Worm (Caenorhabditis elegans): Measurements from ENCODE around the gene R11A8.1.
"Not testable (repeated sequence)": the region's sequence is repeated elsewhere in the genome, so short reads cannot be mapped to it uniquely, and the experiment has no call there.

Gene R11A8.1

DNA sequence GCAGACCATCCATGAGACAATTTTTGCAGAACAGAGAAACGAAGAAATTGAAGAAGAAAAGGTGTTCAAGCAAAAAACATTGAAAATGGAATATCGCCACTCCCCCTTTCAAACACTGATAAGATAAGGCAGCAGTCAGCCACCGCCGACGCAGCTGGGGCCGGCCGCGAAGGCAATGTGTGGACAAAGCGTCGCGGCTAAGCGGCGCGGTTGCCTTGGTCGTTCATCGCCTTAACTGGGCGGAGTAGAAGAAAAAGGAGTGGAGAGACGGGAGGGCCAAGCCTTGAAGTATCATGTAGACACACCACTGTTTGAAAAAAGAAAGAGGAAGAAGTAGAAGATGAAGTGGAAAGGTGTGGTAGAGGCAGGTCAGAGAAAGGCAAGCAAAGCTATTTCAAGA, 26.0 kb downstream of the R11A8.1 start (continued):
- TF ChIP-seq dve-1 (tag; optimal IDR thresholded peaks at IDR 0.05; ENCODE audit: insufficient read depth) (peak; percentile 61), nhr-111 (GFP tag; optimal IDR thresholded peaks at IDR 0.05) (no peak), ama-1 (optimal IDR thresholded peaks at IDR 0.05) (peak; percentile 4), ceh-62 (tag; optimal IDR thresholded peaks at IDR 0.05) (no peak), dmd-6 (GFP tag; IDR thresholded peaks at IDR 0.05) (peak; percentile 59), Y5F2A.4 (GFP tag; optimal IDR thresholded peaks at IDR 0.05) (no peak), mxl-3 (GFP tag; optimal IDR thresholded peaks at IDR 0.05) (peak; percentile 97), ceh-28 (tag; optimal IDR thresholded peaks at IDR 0.05) (no peak), Y105C5A.15 (GFP tag; IDR thresholded peaks at IDR 0.05) (no peak), lin-15B (tag; optimal IDR thresholded peaks at IDR 0.05) (no peak), nhr-10 (tag; optimal IDR thresholded peaks at IDR 0.05) (no peak), ceh-44 (GFP tag; IDR thresholded peaks at IDR 0.05) (no peak), zip-11 (GFP tag; IDR thresholded peaks at IDR 0.05) (no peak), jun-1 (tag; optimal IDR thresholded peaks at IDR 0.05) (no peak), nhr-11 (tag; optimal IDR thresholded peaks at IDR 0.05) (no peak), nhr-48 (tag; optimal IDR thresholded peaks at IDR 0.05) (no peak), hmg-1.1 (GFP tag; IDR thresholded peaks at IDR 0.05) (peak; percentile 50; the same call in 1 of the 2 replicates), unc-39 (tag; optimal IDR thresholded peaks at IDR 0.05) (no peak), ztf-7 (tag; optimal IDR thresholded peaks at IDR 0.05) (no peak), ctbp-1 (GFP tag; IDR thresholded peaks at IDR 0.05) (0 out of 2 replicates have a peak, but pooled peaks have one; percentile 14), Y48G9A.11 (GFP tag; IDR thresholded peaks at IDR 0.05) (no peak), daf-8 (GFP tag; IDR thresholded peaks at IDR 0.05) (no peak), lin-1 (GFP tag; IDR thresholded peaks at IDR 0.05) (peak; percentile 41; the same call in 1 of the 2 replicates), T20F7.1 (GFP tag; optimal IDR thresholded peaks at IDR 0.05) (no peak), aha-1 (tag) (peak; percentile 72), set-16 (GFP tag; IDR thresholded peaks at IDR 0.05) (peak; percentile 83), egl-43 (GFP tag; IDR thresholded peaks at IDR 0.05) (peak; percentile 37; the same call in 1 of the 2 replicates), hlh-11 (tag; optimal IDR thresholded peaks at IDR 0.05) (peak; percentile 84), fos-1 (tag; optimal IDR thresholded peaks at IDR 0.05) (no peak), rbr-2 (tag; optimal IDR thresholded peaks at IDR 0.05) (peak; percentile 15), F26F4.8 (GFP tag; conservative IDR thresholded peaks at IDR 0.05) (no peak), nhr-77 (tag; optimal IDR thresholded peaks at IDR 0.05) (peak; percentile 8), nhr-28 (tag; optimal IDR thresholded peaks at IDR 0.05) (peak; percentile 61), cey-2 (tag; optimal IDR thresholded peaks at IDR 0.05; ENCODE audit: borderline replicate concordance, insufficient read depth) (no peak)

DNA sequence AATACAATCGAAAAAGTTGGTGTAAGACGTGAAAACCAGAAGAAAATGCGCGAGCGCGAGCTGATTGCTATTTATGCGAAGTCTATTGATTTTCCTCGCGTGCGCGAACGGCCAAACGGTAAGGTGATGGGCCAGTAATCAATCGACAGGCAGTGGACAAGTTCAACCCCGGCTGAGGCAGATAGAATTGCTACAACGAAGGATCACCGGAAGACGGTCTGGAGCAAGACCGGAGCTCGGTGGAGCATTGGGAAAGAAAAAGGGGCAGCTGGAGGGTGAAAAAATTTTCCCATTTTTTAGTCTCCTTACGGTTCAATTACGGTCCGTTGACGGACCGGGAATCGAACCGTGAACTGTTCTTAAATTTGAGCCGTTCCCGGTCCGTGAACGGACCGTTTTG, 33.6 kb downstream of the R11A8.1 start:
- TF ChIP-seq D1046.2 (GFP tag; IDR thresholded peaks at IDR 0.05) (0 out of 2 replicates have a peak, but pooled peaks have one; percentile 62), set-16 (GFP tag; IDR thresholded peaks at IDR 0.05) (peak; percentile 56), Y48G9A.11 (GFP tag; IDR thresholded peaks at IDR 0.05) (peak; percentile 50; the same call in 1 of the 2 replicates), lim-7 (GFP tag; IDR thresholded peaks at IDR 0.05) (peak; percentile 61; the same call in 1 of the 2 replicates), arid-1 (GFP tag; conservative IDR thresholded peaks at IDR 0.05) (0 out of 2 replicates have a peak, but pooled peaks have one; percentile 50), mdt-29 (GFP tag; IDR thresholded peaks at IDR 0.05) (peak; percentile 54; the same call in 1 of the 2 replicates), snpc-1.2 (GFP tag; IDR thresholded peaks at IDR 0.05) (peak; percentile 88), lin-29 (GFP tag; IDR thresholded peaks at IDR 0.05) (0 out of 2 replicates have a peak, but pooled peaks have one; percentile 12), vab-7 (GFP tag; IDR thresholded peaks at IDR 0.05) (peak; percentile 61), ctbp-1 (GFP tag; IDR thresholded peaks at IDR 0.05) (peak; percentile 50; the same call in 1 of the 2 replicates), hmg-1.1 (GFP tag; IDR thresholded peaks at IDR 0.05) (0 out of 2 replicates have a peak, but pooled peaks have one; percentile 17), egl-43 (GFP tag; IDR thresholded peaks at IDR 0.05) (peak; percentile 83), F26F4.8 (GFP tag; conservative IDR thresholded peaks at IDR 0.05) (peak; percentile 54; the same call in 1 of the 2 replicates), php-3 (GFP tag; IDR thresholded peaks at IDR 0.05) (peak; percentile 48; the same call in 1 of the 2 replicates), dmd-8 (GFP tag; IDR thresholded peaks at IDR 0.05) (peak; percentile 68; the same call in 1 of the 2 replicates), lin-38 (GFP tag; IDR thresholded peaks at IDR 0.05) (peak; percentile 35; the same call in 1 of the 2 replicates), pha-4 (GFP tag; IDR thresholded peaks at IDR 0.05) (peak; percentile 54)
- not testable (repeated sequence) for TF ChIP-seq pha-4 (tag; optimal IDR thresholded peaks at IDR 0.05)

All from whole organism, L4 larva.